Worm (Caenorhabditis elegans) whole organism, L3 larva: ENCODE data around the gene ccar-1.

Experiments
- ZK546.5 ChIP-seq: sonication (generic microtip); optimal IDR thresholded peaks from 2 replicates; lab custom pipeline; 2017; ENCODE audit warnings: missing biosample characterization, missing genetic modification characterization
- ama-1 ChIP-seq: fragments of 150-350 bp; optimal IDR thresholded peaks from 2 replicates; lab custom pipeline; 2018
- elt-1 ChIP-seq: fragments of 150-350 bp; optimal IDR thresholded peaks from 2 replicates; lab custom pipeline; 2014; ENCODE audit warnings: missing biosample characterization, missing genetic modification characterization
- fos-1 ChIP-seq: fragments of 150-350 bp; optimal IDR thresholded peaks from 2 replicates; lab custom pipeline; 2014; ENCODE audit warnings: missing biosample characterization, missing genetic modification characterization
- mdl-1 ChIP-seq: fragments of 150-350 bp; optimal IDR thresholded peaks from 2 replicates; lab custom pipeline; 2014; ENCODE audit warnings: missing biosample characterization, missing genetic modification characterization
- nfya-1 ChIP-seq: sonication (generic microtip); optimal IDR thresholded peaks from 2 replicates; lab custom pipeline; 2017; ENCODE audit warnings: missing genetic modification characterization, mild to moderate bottlenecking, missing compliant biosample characterization, antibody characterized with exemption, moderate library complexity; ENCODE audit not compliant: insufficient read depth
- nhr-43 ChIP-seq: sonication (generic microtip); optimal IDR thresholded peaks from 2 replicates; lab custom pipeline; 2016; ENCODE audit warnings: mild to moderate bottlenecking, missing genetic modification characterization, missing compliant biosample characterization; ENCODE audit not compliant: poor library complexity, severe bottlenecking
- nhr-77 ChIP-seq: fragments of 150-350 bp; optimal IDR thresholded peaks from 2 replicates; lab custom pipeline; 2014; ENCODE audit warnings: missing biosample characterization, missing genetic modification characterization
- ztf-11 ChIP-seq: fragments of 150-350 bp; optimal IDR thresholded peaks from 2 replicates; lab custom pipeline; 2014; ENCODE audit warnings: missing biosample characterization, missing genetic modification characterization

ce11 chrIV:14083505-14083904, 12.2 kb downstream of the ccar-1 start, which contains the start of gene F52B11.2:
- TF ChIP-seq nhr-77 (no peak), mdl-1 (tag; lab: Kevin White, UChicago) (no peak), fos-1 (tag; lab: Kevin White, UChicago) (no peak), ZK546.5 (no peak), ztf-11 (tag; lab: Kevin White, UChicago) (no peak), ama-1 (lab: Kevin White, UChicago) (no peak), nfya-1 (tag; lab: Kevin White, UChicago) (no peak), nhr-43 (no peak), elt-1 (no peak)
